Fruit fly (Drosophila melanogaster): ENCODE measurements around the gene sov.

Gene sov

DNA sequence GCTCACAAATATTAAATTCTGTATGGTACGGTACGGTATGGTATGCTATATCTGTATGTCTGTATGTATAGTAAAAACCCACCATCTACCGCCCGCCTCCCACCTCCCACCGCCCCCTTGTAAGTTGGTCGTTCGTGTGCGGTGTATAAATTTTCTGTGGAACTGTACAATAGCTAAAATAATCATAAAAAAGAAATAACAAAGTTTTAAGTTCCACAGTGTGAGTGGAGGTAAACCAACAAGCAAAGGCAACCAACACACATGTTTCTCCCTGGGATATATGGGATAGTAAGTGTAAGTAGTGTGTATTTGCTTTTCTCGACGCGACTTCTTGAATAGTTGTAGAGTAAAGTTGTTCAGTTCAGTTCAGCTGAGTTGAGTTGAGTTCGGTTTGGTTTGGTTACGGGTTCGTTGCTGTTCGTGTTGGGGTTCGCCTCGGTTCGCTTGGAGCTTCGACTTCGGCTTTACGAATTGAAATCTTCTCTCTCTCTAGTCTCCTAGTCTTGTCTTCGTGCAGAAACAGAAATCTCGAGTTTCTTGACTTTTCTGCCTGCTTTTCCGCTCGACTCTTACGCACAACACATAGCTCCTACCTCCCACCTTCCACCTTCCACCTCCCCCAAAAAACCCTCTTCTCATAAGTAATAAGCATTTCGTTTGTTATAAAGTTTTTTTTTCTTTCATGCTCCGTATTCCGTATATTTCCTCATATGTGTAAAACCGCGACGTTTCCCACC is 49.4 kb upstream of the sov start (continued):
- no peak for TF ChIP-seq HLH4C (GFP tag; IDR thresholded peaks at IDR 0.05; ENCODE audit: partially characterized antibody)
- TF ChIP-seq Fer3 (tag; optimal IDR thresholded peaks at IDR 0.05), result no peak
- TF ChIP-seq slbo (GFP tag; IDR thresholded peaks at IDR 0.05), result no peak
- peak; percentile 59 for TF ChIP-seq mirr (GFP tag; optimal IDR thresholded peaks at IDR 0.05)
- TF ChIP-seq Scr (GFP tag; IDR thresholded peaks at IDR 0.05; ENCODE audit: partially characterized antibody), result no peak
- TF ChIP-seq danr (GFP tag; IDR thresholded peaks at IDR 0.05), result no peak
- TF ChIP-seq ato (GFP tag; IDR thresholded peaks at IDR 0.05; ENCODE audit: partially characterized antibody), result no peak
- peak; percentile 44; the same call in 1 of the 3 replicates for TF ChIP-seq CG2199 (GFP tag; IDR thresholded peaks at IDR 0.05)
- no peak for TF ChIP-seq CG2116 (GFP tag; optimal IDR thresholded peaks at IDR 0.05)
- no peak for TF ChIP-seq CG12942 (GFP tag; optimal IDR thresholded peaks at IDR 0.05)
- no peak for TF ChIP-seq Mad (GFP tag; optimal IDR thresholded peaks at IDR 0.05)
- TF ChIP-seq CG6813 (GFP tag; optimal IDR thresholded peaks at IDR 0.05), result no peak
- TF ChIP-seq CG14441 (GFP tag; IDR thresholded peaks at IDR 0.05), result peak; percentile 41
- no peak for TF ChIP-seq Lpt (GFP tag; optimal IDR thresholded peaks at IDR 0.05)
- TF ChIP-seq wek (GFP tag; optimal IDR thresholded peaks at IDR 0.05), result no peak
- no peak for TF ChIP-seq tx (GFP tag; optimal IDR thresholded peaks at IDR 0.05)
- no peak for TF ChIP-seq C15 (GFP tag; IDR thresholded peaks at IDR 0.05)
- TF ChIP-seq crol (GFP tag; IDR thresholded peaks at IDR 0.05), result peak; percentile 74
- no peak for TF ChIP-seq Elba2 (GFP tag; optimal IDR thresholded peaks at IDR 0.05)
- no peak for TF ChIP-seq CG33557 (GFP tag; optimal IDR thresholded peaks at IDR 0.05)
- TF ChIP-seq sob (GFP tag; IDR thresholded peaks at IDR 0.05), result no peak
- no peak for TF ChIP-seq CG8359 (GFP tag; optimal IDR thresholded peaks at IDR 0.05; ENCODE audit: borderline replicate concordance)
- TF ChIP-seq gcm (GFP tag; optimal IDR thresholded peaks at IDR 0.05), result no peak
- TF ChIP-seq CG1603 (tag; optimal IDR thresholded peaks at IDR 0.05), result peak; percentile 6
- no peak for TF ChIP-seq CG2120 (GFP tag; optimal IDR thresholded peaks at IDR 0.05)
- TF ChIP-seq Dip3 (GFP tag; optimal IDR thresholded peaks at IDR 0.05), result no peak
- 0 out of 2 replicates have a peak, but pooled peaks have one; percentile 12 for TF ChIP-seq NFAT (GFP tag; IDR thresholded peaks at IDR 0.05)
- TF ChIP-seq Deaf1 (tag; optimal IDR thresholded peaks at IDR 0.05), result peak; percentile 89
- TF ChIP-seq onecut (GFP tag; IDR thresholded peaks at IDR 0.05), result no peak
- TF ChIP-seq gce (GFP tag; IDR thresholded peaks at IDR 0.05), result no peak
- TF ChIP-seq dimm (GFP tag; IDR thresholded peaks at IDR 0.05), result no peak
- TF ChIP-seq nom (GFP tag; optimal IDR thresholded peaks at IDR 0.05), result no peak
- TF ChIP-seq CG12104 (GFP tag; optimal IDR thresholded peaks at IDR 0.05), result no peak
- peak; percentile 37 for TF ChIP-seq CG10543 (GFP tag; optimal IDR thresholded peaks at IDR 0.05)
- TF ChIP-seq Dref (GFP tag; IDR thresholded peaks at IDR 0.05), result no peak
- TF ChIP-seq CG17568 (GFP tag; optimal IDR thresholded peaks at IDR 0.05), result no peak
- TF ChIP-seq Usf (GFP tag; optimal IDR thresholded peaks at IDR 0.05), result no peak
- TF ChIP-seq CG15514 (GFP tag; optimal IDR thresholded peaks at IDR 0.05), result peak; percentile 24
- no peak for TF ChIP-seq CG6254 (GFP tag; optimal IDR thresholded peaks at IDR 0.05)
- no peak for TF ChIP-seq CG4617 (GFP tag; optimal IDR thresholded peaks at IDR 0.05; ENCODE audit: borderline replicate concordance)
- TF ChIP-seq CG10462 (GFP tag; optimal IDR thresholded peaks at IDR 0.05), result no peak
- TF ChIP-seq HHEX (GFP tag; optimal IDR thresholded peaks at IDR 0.05), result no peak
- TF ChIP-seq row (GFP tag; IDR thresholded peaks at IDR 0.05), result no peak
- no peak for TF ChIP-seq CG1529 (GFP tag; optimal IDR thresholded peaks at IDR 0.05)
- TF ChIP-seq exex (tag; optimal IDR thresholded peaks at IDR 0.05), result peak; percentile 18
